Worm (Caenorhabditis elegans) whole organism, early embryonic: Measurements from ENCODE around the gene rpy-1.

Experiments used
- B0310.2 ChIP-seq: sonication (generic microtip); optimal IDR thresholded peaks from 2 replicates; lab custom pipeline; 2016; ENCODE audit warnings: mild to moderate bottlenecking, missing genetic modification characterization, missing compliant biosample characterization
- F13C5.2 ChIP-seq: sonication (generic microtip); optimal IDR thresholded peaks from 2 replicates; lab custom pipeline; 2017; ENCODE audit warnings: mild to moderate bottlenecking, missing genetic modification characterization, inconsistent platforms, missing compliant biosample characterization
- aly-1 ChIP-seq: sonication (generic microtip); optimal IDR thresholded peaks from 2 replicates; lab custom pipeline; 2016; ENCODE audit warnings: missing genetic modification characterization, missing compliant biosample characterization
- ama-1 ChIP-seq: fragments of 150-350 bp; optimal IDR thresholded peaks from 2 replicates; lab custom pipeline; 2014
- ceh-13 ChIP-seq: fragments of 200-800 bp; sonication (Bioruptor generic); optimal IDR thresholded peaks from 2 replicates; lab custom pipeline; 2018; ENCODE audit warnings: mild to moderate bottlenecking, missing genetic modification characterization, missing compliant biosample characterization
- ceh-36 ChIP-seq: sonication (generic microtip); optimal IDR thresholded peaks from 2 replicates; lab custom pipeline; 2016; ENCODE audit warnings: missing genetic modification characterization, inconsistent platforms, missing compliant biosample characterization
- ets-7 ChIP-seq: sonication (generic microtip); optimal IDR thresholded peaks from 2 replicates; lab custom pipeline; 2016; ENCODE audit warnings: missing genotype, missing genetic modification characterization, missing compliant biosample characterization
- flt-1 ChIP-seq: fragments of 200-800 bp; sonication (Bioruptor generic); IDR thresholded peaks from 2 replicates; pipeline ENCODE4 v1.3.6; 2022; ENCODE audit warnings: missing genetic modification characterization, missing compliant biosample characterization
- hmbx-1 ChIP-seq: sonication (generic microtip); optimal IDR thresholded peaks from 2 replicates; lab custom pipeline; 2016; ENCODE audit warnings: mild to moderate bottlenecking, missing genetic modification characterization, missing compliant biosample characterization
- hmg-4 ChIP-seq: fragments of 200-800 bp; sonication (Bioruptor generic); optimal IDR thresholded peaks from 2 replicates; lab custom pipeline; 2018; ENCODE audit warnings: mild to moderate bottlenecking, missing genetic modification characterization, missing compliant biosample characterization
- hnd-1 ChIP-seq: sonication (generic microtip); optimal IDR thresholded peaks from 2 replicates; lab custom pipeline; 2016; ENCODE audit warnings: missing genetic modification characterization, missing compliant biosample characterization
- pes-1 ChIP-seq: fragments of 200-800 bp; sonication (Bioruptor generic); IDR thresholded peaks from 2 replicates; pipeline ENCODE4 v1.3.6; 2022; ENCODE audit warnings: missing genetic modification reagents, missing genetic modification characterization, missing compliant biosample characterization
- scrt-1 ChIP-seq: fragments of 200-800 bp; sonication (Bioruptor generic); IDR thresholded peaks from 2 replicates; pipeline ENCODE4 v1.3.6; 2022; ENCODE audit warnings: missing genetic modification characterization, missing compliant biosample characterization
- sea-1 ChIP-seq: fragments of 200-800 bp; sonication (Bioruptor generic); conservative IDR thresholded peaks from 2 replicates; pipeline ENCODE4 v1.3.6; 2022; ENCODE audit warnings: missing genetic modification characterization, missing compliant biosample characterization
- tbx-11 ChIP-seq: fragments of 200-800 bp; sonication (Bioruptor generic); IDR thresholded peaks from 2 replicates; pipeline ENCODE4 v1.3.6; 2022; ENCODE audit warnings: missing genetic modification characterization, missing compliant biosample characterization
- tbx-37 ChIP-seq: fragments of 200-800 bp; sonication (Bioruptor generic); conservative IDR thresholded peaks from 2 replicates; pipeline ENCODE4 v1.3.6; 2022; ENCODE audit warnings: missing genetic modification reagents, missing genetic modification characterization, missing compliant biosample characterization
- tra-4 ChIP-seq: sonication (generic microtip); optimal IDR thresholded peaks from 2 replicates; lab custom pipeline; 2017; ENCODE audit warnings: missing genetic modification characterization, missing compliant biosample characterization

The rpy-1 gene

ce11 chrII:6745783-6746182 is 40.3 kb upstream of the rpy-1 start, which contains the start of gene ins-14:
Gene ins-14, minus strand, starts transcription at chrII:6745814.
- TF ChIP-seq sea-1 (no peak), pes-1 (no peak), hmg-4 (no peak), hmbx-1 (no peak), flt-1 (no peak), ceh-36 (tag; lab: Kevin White, UChicago) (no peak)

ce11 chrII:6744648-6745047 is 39.2 kb upstream of the rpy-1 start, which contains the start of gene ins-15:
Gene ins-15, minus strand, starts transcription at chrII:6744748.
- no peak for TF ChIP-seq hmbx-1
- no peak for TF ChIP-seq tbx-37 (GFP tag; lab: Robert Waterston, UW)
- no peak for TF ChIP-seq ceh-13 (GFP tag; lab: Kevin White, UChicago)
- no peak for TF ChIP-seq scrt-1 (GFP tag; lab: Robert Waterston, UW)
- no peak for TF ChIP-seq sea-1
- TF ChIP-seq hnd-1 (tag; lab: Kevin White, UChicago), result no peak

ce11 chrII:6742614-6743013 is 37.2 kb upstream of the rpy-1 start, which contains the start of gene F41G3.6:
Gene F41G3.6, plus strand, starts transcription at chrII:6742914.
- TF ChIP-seq ama-1 (lab: Kevin White, UChicago), result no peak
- no peak for TF ChIP-seq ceh-36 (tag; lab: Kevin White, UChicago)
- TF ChIP-seq hnd-1 (tag; lab: Kevin White, UChicago), result no peak
- no peak for TF ChIP-seq ets-7 (tag; lab: Kevin White, UChicago)
- TF ChIP-seq aly-1 (tag; lab: Kevin White, UChicago), result no peak
- no peak for TF ChIP-seq F13C5.2 (tag; lab: Kevin White, UChicago)
- no peak for TF ChIP-seq scrt-1 (GFP tag; lab: Robert Waterston, UW)
- TF ChIP-seq hmg-4, result no peak
- no peak for TF ChIP-seq hmbx-1
- TF ChIP-seq ceh-13 (GFP tag; lab: Kevin White, UChicago), result no peak
- TF ChIP-seq tra-4, result no peak
- TF ChIP-seq sea-1, result no peak

- TF ChIP-seq ceh-36 (tag; lab: Kevin White, UChicago), result no peak
- TF ChIP-seq flt-1, result no peak
- no peak for TF ChIP-seq sea-1
- no peak for TF ChIP-seq hmg-4
- peak; percentile 45 for TF ChIP-seq tbx-37 (GFP tag; lab: Robert Waterston, UW)
- peak; percentile 14 for TF ChIP-seq ceh-13 (GFP tag; lab: Kevin White, UChicago)
- no peak for TF ChIP-seq ama-1 (lab: Kevin White, UChicago)
- peak; percentile 18 for TF ChIP-seq hnd-1 (tag; lab: Kevin White, UChicago)
- peak; percentile 62 for TF ChIP-seq ets-7 (tag; lab: Kevin White, UChicago)
- no peak for TF ChIP-seq tbx-11 (GFP tag; lab: Robert Waterston, UW)
- TF ChIP-seq aly-1 (tag; lab: Kevin White, UChicago), result no peak
- no peak for TF ChIP-seq hmbx-1
- no peak; the same call in 1 of the 2 replicates for TF ChIP-seq pes-1
- no peak; the same call in 1 of the 2 replicates for TF ChIP-seq scrt-1 (GFP tag; lab: Robert Waterston, UW)
- TF ChIP-seq tra-4, result no peak
- no peak for TF ChIP-seq B0310.2 (tag; lab: Kevin White, UChicago)
- peak; percentile 24 for TF ChIP-seq F13C5.2 (tag; lab: Kevin White, UChicago)
These were observed 36.0 kb upstream of the rpy-1 start, which contains the start of gene exos-8 for ce11 chrII:6741428-6741827. Gene exos-8, plus strand, starts transcription at chrII:6741691.

ce11 chrII:6736604-6737003 is 31.2 kb upstream of the rpy-1 start, which contains the start of gene T14B4.1:
Gene T14B4.1, plus strand, starts transcription at chrII:6736904.
- no peak for TF ChIP-seq tbx-37 (GFP tag; lab: Robert Waterston, UW)
- TF ChIP-seq tbx-11 (GFP tag; lab: Robert Waterston, UW), result no peak
- no peak for TF ChIP-seq F13C5.2 (tag; lab: Kevin White, UChicago)
- TF ChIP-seq B0310.2 (tag; lab: Kevin White, UChicago), result no peak
- TF ChIP-seq hnd-1 (tag; lab: Kevin White, UChicago), result no peak
- TF ChIP-seq tra-4, result no peak
- TF ChIP-seq scrt-1 (GFP tag; lab: Robert Waterston, UW), result no peak

ce11 chrII:6736066-6736465 is 30.6 kb upstream of the rpy-1 start, which contains the start of gene mrps-18.C:
Gene mrps-18.C, plus strand, starts transcription at chrII:6736203.
- no peak for TF ChIP-seq ama-1 (lab: Kevin White, UChicago)
- no peak for TF ChIP-seq ets-7 (tag; lab: Kevin White, UChicago)

ce11 chrII:6734674-6735073 is 29.2 kb upstream of the rpy-1 start, which contains the start of gene T14B4.3:
Gene T14B4.3, plus strand, starts transcription at chrII:6734937.
- TF ChIP-seq tbx-11 (GFP tag; lab: Robert Waterston, UW) (no peak), ceh-13 (GFP tag; lab: Kevin White, UChicago) (no peak), ets-7 (tag; lab: Kevin White, UChicago) (no peak), ceh-36 (tag; lab: Kevin White, UChicago) (no peak), aly-1 (tag; lab: Kevin White, UChicago) (no peak), F13C5.2 (tag; lab: Kevin White, UChicago) (peak; percentile 62), hmbx-1 (no peak), tbx-37 (GFP tag; lab: Robert Waterston, UW) (peak; percentile 55; the same call in 1 of the 2 replicates)

ce11 chrII:6733718-6734117 is 28.3 kb upstream of the rpy-1 start, which contains the start of gene T14B4.9:
Gene T14B4.9, minus strand, starts transcription at chrII:6733818.
- TF ChIP-seq tbx-37 (GFP tag; lab: Robert Waterston, UW) (no peak), ceh-36 (tag; lab: Kevin White, UChicago) (no peak), scrt-1 (GFP tag; lab: Robert Waterston, UW) (no peak), F13C5.2 (tag; lab: Kevin White, UChicago) (no peak), ceh-13 (GFP tag; lab: Kevin White, UChicago) (no peak), sea-1 (no peak), B0310.2 (tag; lab: Kevin White, UChicago) (no peak), hmbx-1 (no peak), tbx-11 (GFP tag; lab: Robert Waterston, UW) (no peak), pes-1 (no peak), ets-7 (tag; lab: Kevin White, UChicago) (no peak), flt-1 (no peak)
